Worm (Caenorhabditis elegans) whole organism, L3 larva: ENCODE measurements around the gene T04G9.7.
A peak's percentile ranks its signal among the peaks of the same experiment; 100 is the strongest.

Experiments
- ZK546.5 ChIP-seq: sonication (generic microtip); optimal IDR thresholded peaks from 2 replicates; lab custom pipeline; 2017; ENCODE audit warnings: missing biosample characterization, missing genetic modification characterization
- aly-2 ChIP-seq: fragments of 150-350 bp; optimal IDR thresholded peaks from 2 replicates; lab custom pipeline; 2014; ENCODE audit warnings: missing biosample characterization, missing genetic modification characterization
- ama-1 ChIP-seq: fragments of 150-350 bp; optimal IDR thresholded peaks from 2 replicates; lab custom pipeline; 2018
- ceh-16 ChIP-seq: sonication (generic microtip); optimal IDR thresholded peaks from 2 replicates; lab custom pipeline; 2017; ENCODE audit warnings: missing biosample characterization, missing genetic modification characterization
- ceh-28 ChIP-seq: fragments of 150-350 bp; optimal IDR thresholded peaks from 2 replicates; lab custom pipeline; 2014; ENCODE audit warnings: missing biosample characterization, missing genetic modification reagents, missing genetic modification characterization
- daf-12 ChIP-seq: fragments of 150-350 bp; optimal IDR thresholded peaks from 2 replicates; lab custom pipeline; 2014; ENCODE audit warnings: missing biosample characterization, missing genetic modification reagents, missing genetic modification characterization
- egl-27 ChIP-seq: sonication (generic microtip); optimal IDR thresholded peaks from 4 replicates; lab custom pipeline; 2017; ENCODE audit warnings: missing biosample characterization, missing genetic modification reagents, missing genetic modification characterization
- egl-5 ChIP-seq: fragments of 150-350 bp; optimal IDR thresholded peaks from 2 replicates; lab custom pipeline; 2017; ENCODE audit warnings: missing biosample characterization, missing genetic modification reagents, missing genetic modification characterization, inconsistent platforms
- elt-2 ChIP-seq: sonication (generic microtip); optimal IDR thresholded peaks from 2 replicates; lab custom pipeline; 2016; ENCODE audit warnings: missing genetic modification reagents, mild to moderate bottlenecking, missing genetic modification characterization, missing compliant biosample characterization
- fkh-2 ChIP-seq: fragments of 150-350 bp; optimal IDR thresholded peaks from 2 replicates; lab custom pipeline; 2014; ENCODE audit warnings: missing biosample characterization, missing genetic modification reagents, missing genetic modification characterization
- lin-15B ChIP-seq: fragments of 150-350 bp; optimal IDR thresholded peaks from 2 replicates; lab custom pipeline; 2014; ENCODE audit warnings: missing biosample characterization, missing genetic modification characterization
- mml-1 ChIP-seq: fragments of 150-350 bp; sonication (generic microtip); optimal IDR thresholded peaks from 3 replicates; lab custom pipeline; 2014; ENCODE audit warnings: missing biosample characterization, missing genetic modification characterization
- nfya-1 ChIP-seq: sonication (generic microtip); optimal IDR thresholded peaks from 2 replicates; lab custom pipeline; 2017; ENCODE audit warnings: missing genetic modification characterization, mild to moderate bottlenecking, missing compliant biosample characterization, antibody characterized with exemption, moderate library complexity; ENCODE audit not compliant: insufficient read depth
- nhr-11 ChIP-seq: fragments of 150-350 bp; optimal IDR thresholded peaks from 2 replicates; lab custom pipeline; 2014; ENCODE audit warnings: missing biosample characterization, missing genetic modification characterization
- nhr-12 ChIP-seq: fragments of 150-350 bp; optimal IDR thresholded peaks from 2 replicates; lab custom pipeline; 2014; ENCODE audit warnings: missing biosample characterization, missing genetic modification characterization
- nhr-237 ChIP-seq: fragments of 150-350 bp; optimal IDR thresholded peaks from 2 replicates; lab custom pipeline; 2014; ENCODE audit warnings: missing biosample characterization, missing genetic modification characterization
- nhr-28 ChIP-seq: fragments of 150-350 bp; optimal IDR thresholded peaks from 2 replicates; lab custom pipeline; 2014; ENCODE audit warnings: missing biosample characterization, missing genetic modification characterization
- nhr-43 ChIP-seq: sonication (generic microtip); optimal IDR thresholded peaks from 2 replicates; lab custom pipeline; 2016; ENCODE audit warnings: mild to moderate bottlenecking, missing genetic modification characterization, missing compliant biosample characterization; ENCODE audit not compliant: poor library complexity, severe bottlenecking
- pha-4 ChIP-seq: fragments of 150-350 bp; optimal IDR thresholded peaks from 2 replicates; lab custom pipeline; 2014; ENCODE audit warnings: missing biosample characterization, missing genetic modification reagents, missing genetic modification characterization
- pqm-1 ChIP-seq: fragments of 150-350 bp; optimal IDR thresholded peaks from 2 replicates; lab custom pipeline; 2017; ENCODE audit warnings: missing biosample characterization, missing genetic modification characterization, inconsistent platforms
- skn-1 ChIP-seq: fragments of 150-350 bp; optimal IDR thresholded peaks from 2 replicates; lab custom pipeline; 2014; ENCODE audit warnings: missing biosample characterization, missing genetic modification characterization
- zag-1 ChIP-seq: fragments of 150-350 bp; optimal IDR thresholded peaks from 2 replicates; lab custom pipeline; 2014; ENCODE audit warnings: missing biosample characterization, missing genetic modification characterization

The T04G9.7 gene

DNA sequence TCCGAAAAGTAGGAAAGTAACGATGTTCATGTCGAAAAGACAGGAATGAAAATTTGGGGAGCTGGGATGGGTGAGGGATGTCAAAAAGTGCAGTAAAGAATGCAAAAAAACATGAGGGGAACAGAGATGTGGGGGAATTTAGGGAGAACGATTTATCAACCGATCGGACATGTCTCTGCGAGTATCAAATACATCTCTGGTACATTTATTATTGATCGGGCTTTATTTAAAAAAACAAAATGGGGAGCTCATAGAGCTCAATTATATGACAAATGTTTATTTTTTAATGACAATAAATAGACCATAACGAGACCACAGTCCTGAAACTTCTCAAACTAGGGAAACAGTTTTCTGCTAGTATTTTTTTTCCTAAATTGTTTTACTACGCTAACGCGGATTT, 40.1 kb downstream of the T04G9.7 start, which contains the start of gene F25E2.2:
Gene F25E2.2, minus strand, starts transcription at position 101 of the 400 bp plus-strand sequence.
- no peak for TF ChIP-seq zag-1 (tag; lab: Kevin White, UChicago)
- no peak for TF ChIP-seq mml-1
- TF ChIP-seq nhr-12 (tag; lab: Kevin White, UChicago): no peak
- TF ChIP-seq egl-5 (tag; lab: Kevin White, UChicago): no peak
- TF ChIP-seq nhr-28: no peak
- no peak for TF ChIP-seq nhr-43 (tag; lab: Kevin White, UChicago)
- no peak for TF ChIP-seq aly-2 (tag; lab: Kevin White, UChicago)

DNA sequence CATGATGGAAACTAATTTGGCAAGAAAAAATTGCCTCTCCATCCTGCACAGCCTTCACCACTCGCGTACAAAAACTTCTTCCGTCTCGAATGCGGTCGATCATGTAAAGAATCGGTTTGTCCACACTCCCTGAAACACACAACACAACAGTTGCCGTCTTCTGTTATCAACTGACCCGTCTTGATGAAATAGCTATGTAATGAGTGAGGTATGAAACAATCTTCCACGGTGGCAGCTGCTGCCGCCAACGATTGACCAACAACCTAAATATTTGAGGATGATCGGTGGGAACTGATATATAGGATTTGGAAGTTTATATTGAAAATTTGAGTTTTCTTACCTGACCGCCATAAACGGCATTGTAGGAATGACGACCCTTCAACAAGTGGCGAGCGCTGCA, 41.6 kb downstream of the T04G9.7 start:
- TF ChIP-seq ceh-28 (tag; lab: Kevin White, UChicago) (no peak), nhr-237 (tag; lab: Kevin White, UChicago) (no peak), lin-15B (tag; lab: Kevin White, UChicago) (no peak), egl-27 (tag; lab: Kevin White, UChicago) (no peak)

DNA sequence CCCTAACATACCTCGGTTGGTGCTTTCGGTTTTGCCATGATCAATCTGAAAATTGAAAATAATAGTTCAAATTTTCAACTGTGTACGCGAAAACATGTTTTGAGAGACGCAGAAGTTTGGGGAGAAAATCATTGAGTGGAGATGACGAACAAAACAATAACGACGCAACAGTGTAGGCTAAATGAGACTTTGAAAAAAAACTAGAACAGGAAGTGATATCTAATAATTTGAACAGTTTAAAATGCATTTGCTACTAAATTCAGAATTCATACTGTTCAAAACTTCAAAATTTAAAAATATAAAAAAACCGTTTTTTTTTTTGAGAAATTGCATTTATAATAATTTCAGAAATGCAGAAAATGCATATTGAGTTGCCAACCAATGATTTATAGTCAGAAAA, 42.4 kb downstream of the T04G9.7 start, which contains the start of gene F25E2.3:
Gene F25E2.3, minus strand, starts transcription at position 101 of the 400 bp plus-strand sequence.
- TF ChIP-seq ama-1 (lab: Kevin White, UChicago): no peak
- TF ChIP-seq ceh-16 (tag; lab: Kevin White, UChicago): no peak
- TF ChIP-seq daf-12: no peak
- no peak for TF ChIP-seq nhr-11 (tag; lab: Kevin White, UChicago)
- TF ChIP-seq aly-2 (tag; lab: Kevin White, UChicago): no peak
- TF ChIP-seq, all 47 proteins: peak for 0

DNA sequence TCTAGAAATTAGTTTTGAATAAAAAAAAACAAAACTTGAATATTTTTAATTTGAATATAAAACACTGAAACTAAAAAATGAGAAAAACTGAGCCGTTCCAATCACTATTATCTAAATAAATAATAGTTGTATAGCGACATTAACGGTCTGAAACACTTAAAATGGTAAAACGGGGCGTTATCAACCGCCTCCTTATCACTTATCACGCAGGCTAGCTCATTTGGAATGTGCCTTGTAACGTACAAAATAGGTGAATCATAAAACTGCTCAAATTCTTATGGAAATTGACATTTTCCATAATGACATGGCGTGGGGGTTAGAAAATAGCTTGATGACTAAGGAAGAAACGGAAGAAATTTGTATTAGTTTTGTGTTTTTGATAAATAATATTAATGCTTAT, 45.3 kb downstream of the T04G9.7 start, which contains the start of gene ifd-2:
Gene ifd-2, minus strand, starts transcription at position 1 of the 400 bp plus-strand sequence.
- peak; percentile 8 for TF ChIP-seq pha-4 (tag; lab: Kevin White, UChicago)
- no peak for TF ChIP-seq nhr-28
- no peak for TF ChIP-seq nfya-1 (tag; lab: Kevin White, UChicago)
- peak; percentile 87 for TF ChIP-seq elt-2
- TF ChIP-seq skn-1 (tag; lab: Kevin White, UChicago): no peak
- TF ChIP-seq ZK546.5 (tag; lab: Kevin White, UChicago): no peak
- TF ChIP-seq pqm-1 (tag; lab: Kevin White, UChicago): peak; percentile 74
- no peak for TF ChIP-seq fkh-2 (tag; lab: Kevin White, UChicago)

DNA sequence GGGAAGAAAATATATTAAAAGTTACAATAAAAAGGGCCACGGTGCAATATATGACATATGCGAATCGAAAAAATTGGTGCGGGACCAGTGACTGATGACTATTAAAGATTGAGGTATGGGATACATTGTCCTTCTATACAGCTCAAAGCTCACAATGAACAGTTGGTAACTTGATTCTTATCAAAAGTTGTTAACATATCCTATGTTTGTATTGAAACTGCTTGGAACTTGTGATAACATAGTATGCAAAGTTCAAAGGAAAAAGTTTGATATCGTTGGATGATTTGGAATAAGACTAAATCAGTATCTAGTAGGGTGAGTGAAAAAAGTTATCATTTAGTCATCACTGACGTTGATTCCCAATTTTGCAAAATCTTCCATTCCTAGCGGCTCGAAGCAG, 47.3 kb downstream of the T04G9.7 start:
- TF ChIP-seq mml-1: no peak
- TF ChIP-seq elt-2: no peak
